Fruit fly (Drosophila melanogaster) whole organism, embryonic: Measurements from ENCODE around the gene Drice.
A peak's percentile ranks its signal among the peaks of the same experiment; 100 is the strongest.

Experiments used
- Abd-B ChIP-seq: fragments of 200-800 bp; sonication (Bioruptor generic); optimal IDR thresholded peaks from 2 replicates; lab custom pipeline; 2018; ENCODE audit warnings: missing biosample characterization, mild to moderate bottlenecking, missing genetic modification characterization, moderate library complexity
- CG11560 ChIP-seq: fragments of 200-800 bp; sonication (Bioruptor generic); IDR thresholded peaks from 3 replicates; pipeline ENCODE4 v1.3.6; 2022; ENCODE audit warnings: missing biosample characterization, missing genetic modification characterization
- CG12104 ChIP-seq: fragments of 200-800 bp; sonication (Bioruptor generic); optimal IDR thresholded peaks from 3 replicates; lab custom pipeline; 2016; ENCODE audit warnings: missing biosample characterization, missing genetic modification characterization
- CG12219 ChIP-seq: fragments of 200-800 bp; sonication (Bioruptor generic); optimal IDR thresholded peaks from 3 replicates; lab custom pipeline; 2018; ENCODE audit warnings: missing biosample characterization, mild to moderate bottlenecking, missing genetic modification characterization
- CG14441 ChIP-seq: fragments of 200-800 bp; sonication (Bioruptor generic); IDR thresholded peaks from 2 replicates; pipeline ENCODE4 v1.3.6; 2022; ENCODE audit warnings: missing biosample characterization, missing genetic modification characterization
- CG14710 ChIP-seq: fragments of 200-800 bp; sonication (Bioruptor generic); optimal IDR thresholded peaks from 3 replicates; lab custom pipeline; 2019; ENCODE audit warnings: missing biosample characterization, mild to moderate bottlenecking, missing genetic modification characterization, moderate library complexity
- CG16863 ChIP-seq: fragments of 200-800 bp; sonication (Bioruptor generic); optimal IDR thresholded peaks from 3 replicates; lab custom pipeline; 2016; ENCODE audit warnings: missing biosample characterization, missing genetic modification characterization
- CG18262 ChIP-seq: fragments of 200-800 bp; optimal IDR thresholded peaks from 3 replicates; lab custom pipeline; 2019; ENCODE audit warnings: missing biosample characterization, mild to moderate bottlenecking, missing genetic modification characterization, moderate library complexity
- CG2120 ChIP-seq: fragments of 200-800 bp; sonication (Bioruptor generic); optimal IDR thresholded peaks from 3 replicates; lab custom pipeline; 2016; ENCODE audit warnings: missing biosample characterization, missing genetic modification characterization
- CG2889 ChIP-seq: fragments of 200-800 bp; sonication (Bioruptor generic); IDR thresholded peaks from 3 replicates; pipeline ENCODE4 v1.3.6; 2022; ENCODE audit warnings: missing biosample characterization, missing genetic modification characterization
- CG30431 ChIP-seq: fragments of 200-800 bp; sonication (Bioruptor generic); optimal IDR thresholded peaks from 2 replicates; lab custom pipeline; 2017; ENCODE audit warnings: missing biosample characterization, missing genetic modification characterization
- CG8281 ChIP-seq: fragments of 200-800 bp; sonication (Bioruptor generic); optimal IDR thresholded peaks from 2 replicates; lab custom pipeline; 2018; ENCODE audit warnings: missing biosample characterization, mild to moderate bottlenecking, missing genetic modification characterization, moderate library complexity
- CG8478 ChIP-seq: fragments of >200 bp; optimal IDR thresholded peaks from 2 replicates; lab custom pipeline; 2018
- CG9437 ChIP-seq: fragments of 200-800 bp; sonication (Bioruptor generic); optimal IDR thresholded peaks from 2 replicates; lab custom pipeline; 2018; ENCODE audit warnings: missing biosample characterization, mild to moderate bottlenecking, missing genetic modification characterization
- CG9932 ChIP-seq: fragments of 200-800 bp; sonication (Bioruptor generic); IDR thresholded peaks from 2 replicates; pipeline ENCODE4 v1.3.6; 2022; ENCODE audit warnings: missing biosample characterization, missing genetic modification characterization
- CoRest ChIP-seq: fragments of 200-800 bp; sonication (Bioruptor generic); optimal IDR thresholded peaks from 3 replicates; lab custom pipeline; 2018; ENCODE audit warnings: missing biosample characterization, mild to moderate bottlenecking, missing genetic modification characterization, moderate library complexity
- D19B ChIP-seq: fragments of 200-800 bp; sonication (Bioruptor generic); optimal IDR thresholded peaks from 2 replicates; lab custom pipeline; 2017; ENCODE audit warnings: missing biosample characterization, mild to moderate bottlenecking, missing genetic modification characterization
- Dbx ChIP-seq: fragments of 200-800 bp; sonication (Bioruptor generic); IDR thresholded peaks from 3 replicates; pipeline ENCODE4 v1.3.6; 2022; ENCODE audit warnings: missing biosample characterization, missing genetic modification characterization
- Dfd ChIP-seq, 2 experiments: fragments of >200 bp; optimal IDR thresholded peaks; 2 replicates each; lab custom pipeline; 2017; ENCODE audit warnings: missing biosample characterization in 2 of 2, missing genetic modification characterization in 2 of 2
- ERR ChIP-seq: fragments of 200-800 bp; sonication (Bioruptor generic); optimal IDR thresholded peaks from 2 replicates; lab custom pipeline; 2016; ENCODE audit warnings: missing biosample characterization, missing genetic modification characterization
- GATAe ChIP-seq: fragments of 200-800 bp; sonication (Bioruptor generic); conservative IDR thresholded peaks from 2 replicates; pipeline ENCODE4 v1.3.6; 2022; ENCODE audit warnings: missing biosample characterization, missing genetic modification characterization
- Hr39 ChIP-seq: fragments of >200 bp; optimal IDR thresholded peaks from 2 replicates; lab custom pipeline; 2017
- Kr ChIP-seq: fragments of 200-800 bp; sonication (Bioruptor generic); optimal IDR thresholded peaks from 2 replicates; lab custom pipeline; 2017; ENCODE audit warnings: missing biosample characterization, mild to moderate bottlenecking, missing genetic modification characterization
- Lim3 ChIP-seq: fragments of 200-800 bp; sonication (Bioruptor generic); IDR thresholded peaks from 2 replicates; pipeline ENCODE4 v1.3.6; 2022; ENCODE audit warnings: missing biosample characterization, missing genetic modification characterization
- MTF-1 ChIP-seq: fragments of 200-800 bp; sonication (Bioruptor generic); optimal IDR thresholded peaks from 2 replicates; lab custom pipeline; 2018; ENCODE audit warnings: missing biosample characterization, mild to moderate bottlenecking, missing genetic modification characterization, borderline replicate concordance
- Med ChIP-seq: fragments of 200-800 bp; sonication (Bioruptor generic); peaks from one replicate; lab custom pipeline; 2016; ENCODE audit warnings: missing biosample characterization, missing genetic modification characterization, mild to moderate bottlenecking, inconsistent platforms, moderate library complexity
- Mrtf ChIP-seq: fragments of 200-800 bp; sonication (Bioruptor generic); IDR thresholded peaks from 3 replicates; pipeline ENCODE4 v1.3.6; 2022; ENCODE audit warnings: missing biosample characterization, missing genetic modification characterization
- Myb ChIP-seq: fragments of 200-800 bp; sonication (Bioruptor generic); optimal IDR thresholded peaks from 2 replicates; lab custom pipeline; 2016; ENCODE audit warnings: missing biosample characterization, missing genetic modification characterization
- Nf-YC ChIP-seq: fragments of 200-800 bp; optimal IDR thresholded peaks from 3 replicates; lab custom pipeline; 2019; ENCODE audit warnings: missing biosample characterization, mild to moderate bottlenecking, missing genetic modification characterization, moderate library complexity
- Ravus ChIP-seq: fragments of 200-800 bp; sonication (Bioruptor generic); IDR thresholded peaks from 2 replicates; pipeline ENCODE4 v1.3.6; 2022; ENCODE audit warnings: missing biosample characterization, missing genetic modification characterization
- Rfx ChIP-seq: fragments of 200-800 bp; sonication (Bioruptor generic); IDR thresholded peaks from 2 replicates; pipeline ENCODE4 v1.3.6; 2022; ENCODE audit warnings: missing biosample characterization, missing genetic modification characterization
- Tbp ChIP-seq: fragments of >200 bp; optimal IDR thresholded peaks from 2 replicates; lab custom pipeline; 2018; ENCODE audit warnings: missing biosample characterization, missing genetic modification characterization
- Xbp1 ChIP-seq: fragments of 200-800 bp; sonication (Bioruptor generic); optimal IDR thresholded peaks from 3 replicates; lab custom pipeline; 2016; ENCODE audit warnings: missing biosample characterization, mild to moderate bottlenecking, missing genetic modification characterization
- bsh ChIP-seq, 2 experiments: fragments of 200-800 bp; sonication (Bioruptor generic); optimal IDR thresholded peaks; 2 replicates each; lab custom pipeline; 2017 to 2018; ENCODE audit warnings: mild to moderate bottlenecking in 2 of 2, missing biosample characterization in 2 of 2, missing genetic modification characterization in 2 of 2, moderate library complexity in 1 of 2
- cwo ChIP-seq: fragments of 200-800 bp; sonication (Bioruptor generic); optimal IDR thresholded peaks from 3 replicates; lab custom pipeline; 2017; ENCODE audit warnings: missing biosample characterization, missing genetic modification characterization, mild to moderate bottlenecking, moderate library complexity, missing genetic modification reagents
- en ChIP-seq: fragments of 200-800 bp; sonication (Bioruptor generic); optimal IDR thresholded peaks from 2 replicates; lab custom pipeline; 2016; ENCODE audit warnings: missing biosample characterization, missing genetic modification characterization
- eyg ChIP-seq: fragments of 200-800 bp; sonication (Bioruptor generic); optimal IDR thresholded peaks from 3 replicates; lab custom pipeline; 2016; ENCODE audit warnings: missing biosample characterization, missing genetic modification characterization
- ftz-f1 ChIP-seq: fragments of 200-800 bp; sonication (Bioruptor generic); optimal IDR thresholded peaks from 2 replicates; lab custom pipeline; 2016; ENCODE audit warnings: missing biosample characterization, missing genetic modification characterization
- gem ChIP-seq: fragments of 200-800 bp; sonication (Bioruptor generic); optimal IDR thresholded peaks from 2 replicates; lab custom pipeline; 2019; ENCODE audit warnings: missing biosample characterization, mild to moderate bottlenecking, missing genetic modification characterization, moderate library complexity
- gro ChIP-seq: fragments of 200-800 bp; sonication (Bioruptor generic); optimal IDR thresholded peaks from 2 replicates; lab custom pipeline; 2016; ENCODE audit warnings: missing biosample characterization, missing genetic modification characterization
- her ChIP-seq: fragments of 200-800 bp; sonication (Bioruptor generic); optimal IDR thresholded peaks from 2 replicates; lab custom pipeline; 2016; ENCODE audit warnings: missing biosample characterization, missing genetic modification characterization
- lab ChIP-seq: fragments of 200-800 bp; sonication (Bioruptor generic); optimal IDR thresholded peaks from 3 replicates; lab custom pipeline; 2017; ENCODE audit warnings: missing biosample characterization, missing genetic modification characterization, mild to moderate bottlenecking, moderate library complexity, missing genetic modification reagents
- mam ChIP-seq: fragments of 200-800 bp; sonication (Bioruptor generic); optimal IDR thresholded peaks from 3 replicates; lab custom pipeline; 2016; ENCODE audit warnings: missing biosample characterization, missing genetic modification characterization
- nerfin-1 ChIP-seq: fragments of 200-800 bp; sonication (Bioruptor generic); optimal IDR thresholded peaks from 3 replicates; lab custom pipeline; 2019; ENCODE audit warnings: missing biosample characterization, mild to moderate bottlenecking, missing genetic modification characterization, moderate library complexity
- odd ChIP-seq: fragments of 200-800 bp; sonication (Bioruptor generic); optimal IDR thresholded peaks from 2 replicates; lab custom pipeline; 2017; ENCODE audit warnings: missing biosample characterization, mild to moderate bottlenecking, missing genetic modification characterization
- peb ChIP-seq: fragments of 200-800 bp; sonication (Bioruptor generic); IDR thresholded peaks from 2 replicates; pipeline ENCODE4 v1.3.6; 2022; ENCODE audit warnings: missing biosample characterization, missing genetic modification characterization
- run ChIP-seq: fragments of 200-800 bp; sonication (Bioruptor generic); optimal IDR thresholded peaks from 3 replicates; lab custom pipeline; 2018; ENCODE audit warnings: missing biosample characterization, mild to moderate bottlenecking, missing genetic modification characterization
- scrt ChIP-seq: fragments of 200-800 bp; sonication (Bioruptor generic); optimal IDR thresholded peaks from 2 replicates; lab custom pipeline; 2018; ENCODE audit warnings: missing biosample characterization, mild to moderate bottlenecking, missing genetic modification characterization, moderate library complexity
- sens-2 ChIP-seq: fragments of 200-800 bp; sonication (Bioruptor generic); IDR thresholded peaks from 2 replicates; pipeline ENCODE4 v1.3.6; 2022; ENCODE audit warnings: missing biosample characterization, missing genetic modification characterization
- tx ChIP-seq: fragments of 200-800 bp; sonication (Bioruptor generic); optimal IDR thresholded peaks from 2 replicates; lab custom pipeline; 2016; ENCODE audit warnings: missing biosample characterization, missing genetic modification characterization
- unc-4 ChIP-seq: fragments of 200-800 bp; sonication (Bioruptor generic); IDR thresholded peaks from 2 replicates; pipeline ENCODE4 v1.3.6; 2022; ENCODE audit warnings: missing biosample characterization, missing genetic modification characterization; ENCODE audit not compliant: partially characterized antibody
- z ChIP-seq: fragments of 200-800 bp; sonication (Bioruptor generic); IDR thresholded peaks from 3 replicates; pipeline ENCODE4 v1.3.6; 2022; ENCODE audit warnings: missing biosample characterization, missing genetic modification characterization

The Drice gene

DNA sequence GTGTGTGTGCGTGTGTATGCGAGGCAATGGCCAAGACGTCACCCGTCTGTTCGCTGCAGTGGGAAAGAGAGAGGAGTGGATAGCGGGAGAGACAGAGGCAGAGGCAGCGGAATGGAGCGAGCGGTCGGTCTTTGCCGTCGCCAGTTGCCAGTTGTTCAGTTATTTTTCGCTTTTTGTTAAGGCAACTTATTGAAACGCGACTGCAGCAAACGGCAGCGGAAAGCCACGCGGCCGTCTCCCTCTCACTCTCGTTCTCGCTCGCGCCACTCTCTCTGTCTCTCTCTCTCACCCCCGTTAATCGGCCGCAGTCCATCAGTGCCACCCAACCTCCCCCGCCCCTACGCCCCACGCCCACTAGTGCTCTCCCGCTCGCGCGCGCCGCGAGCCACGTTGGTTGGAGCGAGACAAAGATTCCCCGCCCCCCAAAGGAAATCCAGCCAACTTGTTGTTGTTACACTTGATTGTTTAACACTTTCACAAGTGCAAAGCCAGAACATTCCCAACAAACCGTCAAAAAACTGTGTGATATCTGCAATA, 26.6 kb upstream of the Drice start (continued):
- TF ChIP-seq MTF-1 (GFP tag; lab: Kevin White, UChicago) (no peak), nerfin-1 (tag; lab: Kevin White, UChicago) (peak; percentile 86), en (GFP tag; lab: Kevin White, UChicago) (no peak), gro (no peak), ERR (GFP tag; lab: Kevin White, UChicago) (peak; percentile 30), Rfx (GFP tag; lab: Robert Waterston, UW) (peak; percentile 22; the same call in 1 of the 2 replicates), her (GFP tag; lab: Kevin White, UChicago) (peak; percentile 25), run (tag; lab: Kevin White, UChicago) (no peak), ftz-f1 (GFP tag; lab: Kevin White, UChicago) (peak; percentile 17), Xbp1 (GFP tag; lab: Kevin White, UChicago) (no peak), Kr (no peak), CG8478 (lab: Kevin White, UChicago) (peak; percentile 96), CoRest (tag; lab: Kevin White, UChicago) (no peak), bsh (GFP tag; optimal IDR thresholded peaks at IDR 0.05; lab: Kevin White, UChicago) (peak in 1 of 2 experiments; percentile 40), tx (GFP tag; lab: Kevin White, UChicago) (no peak), Ravus (GFP tag; lab: Robert Waterston, UW) (no peak), CG14441 (peak; percentile 48), GATAe (GFP tag; lab: Robert Waterston, UW) (peak; percentile 38), unc-4 (GFP tag; lab: Robert Waterston, UW) (peak; percentile 34; the same call in 1 of the 2 replicates), CG2889 (GFP tag; lab: Robert Waterston, UW) (no peak), CG9932 (GFP tag; lab: Robert Waterston, UW) (no peak), sens-2 (GFP tag; lab: Robert Waterston, UW) (peak; percentile 62), CG12219 (GFP tag; lab: Kevin White, UChicago) (peak; percentile 15), mam (no peak), Myb (GFP tag; lab: Kevin White, UChicago) (no peak), cwo (GFP tag; lab: Kevin White, UChicago) (peak; percentile 66), CG8281 (tag; lab: Kevin White, UChicago) (no peak), peb (GFP tag; lab: Robert Waterston, UW) (peak; percentile 20; the same call in 1 of the 2 replicates), odd (peak; percentile 14), CG12104 (GFP tag; lab: Kevin White, UChicago) (no peak), scrt (GFP tag; lab: Kevin White, UChicago) (peak; percentile 80), Abd-B (GFP tag; lab: Kevin White, UChicago) (peak; percentile 4), gem (tag; lab: Kevin White, UChicago) (no peak), CG18262 (no peak), Nf-YC (tag; lab: Kevin White, UChicago) (peak; percentile 78), Hr39 (lab: Kevin White, UChicago) (no peak), z (GFP tag; lab: Robert Waterston, UW) (peak; percentile 93), Lim3 (GFP tag; lab: Robert Waterston, UW) (no peak), Dbx (GFP tag; lab: Robert Waterston, UW) (peak; percentile 55; the same call in 1 of the 3 replicates), CG9437 (no peak), Med (GFP tag; lab: Kevin White, UChicago) (peak; percentile 92), lab (peak; percentile 80), CG14710 (tag; lab: Kevin White, UChicago) (no peak), Mrtf (no peak), CG2120 (no peak), Tbp (GFP tag; lab: Kevin White, UChicago) (no peak), D19B (no peak), CG16863 (GFP tag; lab: Kevin White, UChicago) (no peak), CG30431 (GFP tag; lab: Kevin White, UChicago) (no peak), Dfd (GFP tag; optimal IDR thresholded peaks at IDR 0.05; lab: Kevin White, UChicago) (no peak), eyg (no peak), CG11560 (tag; lab: Robert Waterston, UW) (no peak)
